Fruit fly (Drosophila melanogaster): Measurements from ENCODE around the gene CG42752.
A peak's percentile ranks its signal among the peaks of the same experiment; 100 is the strongest.

CG42752 gene

dm6 chr2L:18689376-18689775 lies 50.5 kb downstream of the CG42752 start, which contains the start of gene CG10336 (continued):
- TF ChIP-seq bbx (GFP tag; IDR thresholded peaks at IDR 0.05; ENCODE audit: partially characterized antibody) (peak; percentile 42; the same call in 1 of the 2 replicates), tll (GFP tag; optimal IDR thresholded peaks at IDR 0.05) (no peak), CG6689 (GFP tag; IDR thresholded peaks at IDR 0.05) (no peak), ato (GFP tag; IDR thresholded peaks at IDR 0.05; ENCODE audit: partially characterized antibody) (0 out of 2 replicates have a peak, but pooled peaks have one; percentile 25), CG15696 (tag; optimal IDR thresholded peaks at IDR 0.05) (no peak), ATbp (GFP tag; optimal IDR thresholded peaks at IDR 0.05) (no peak), NK7.1 (GFP tag; optimal IDR thresholded peaks at IDR 0.05) (no peak), CG11398 (GFP tag; optimal IDR thresholded peaks at IDR 0.05) (no peak), Side (GFP tag; optimal IDR thresholded peaks at IDR 0.05) (no peak), cad (GFP tag; optimal IDR thresholded peaks at IDR 0.05) (no peak), tap (tag; optimal IDR thresholded peaks at IDR 0.05) (no peak), Dfd (GFP tag; optimal IDR thresholded peaks at IDR 0.05) (no peak), Hr3 (GFP tag; optimal IDR thresholded peaks at IDR 0.05) (no peak), CrebB (tag; optimal IDR thresholded peaks at IDR 0.05) (no peak), CG18011 (GFP tag; optimal IDR thresholded peaks at IDR 0.05) (no peak), PHDP (tag; optimal IDR thresholded peaks at IDR 0.05) (no peak), zen (tag; optimal IDR thresholded peaks at IDR 0.05) (no peak), chinmo (GFP tag; IDR thresholded peaks at IDR 0.05; ENCODE audit: partially characterized antibody) (no peak), unpg (GFP tag; optimal IDR thresholded peaks at IDR 0.05) (no peak), emc (GFP tag; optimal IDR thresholded peaks at IDR 0.05) (no peak), CG9932 (GFP tag; IDR thresholded peaks at IDR 0.05) (peak; percentile 36; the same call in 1 of the 2 replicates), ems (GFP tag; optimal IDR thresholded peaks at IDR 0.05) (no peak), CG7271 (tag; optimal IDR thresholded peaks at IDR 0.05) (no peak), CG9797 (GFP tag; optimal IDR thresholded peaks at IDR 0.05) (no peak), CG8388 (GFP tag; optimal IDR thresholded peaks at IDR 0.05) (no peak), croc (GFP tag; conservative IDR thresholded peaks at IDR 0.05) (no peak), Tbp (GFP tag; optimal IDR thresholded peaks at IDR 0.05) (no peak), vnd (GFP tag; IDR thresholded peaks at IDR 0.05; ENCODE audit: partially characterized antibody) (no peak; the same call in 2 of the 3 replicates), tin (GFP tag; optimal IDR thresholded peaks at IDR 0.05) (no peak), CG17385 (GFP tag; optimal IDR thresholded peaks at IDR 0.05) (peak; percentile 99), YL-1 (GFP tag; optimal IDR thresholded peaks at IDR 0.05) (peak; percentile 60), ap (GFP tag; IDR thresholded peaks at IDR 0.05) (no peak), CG1647 (GFP tag; optimal IDR thresholded peaks at IDR 0.05) (no peak), CG8089 (GFP tag; optimal IDR thresholded peaks at IDR 0.05) (no peak), CG42726 (GFP tag; IDR thresholded peaks at IDR 0.05; ENCODE audit: partially characterized antibody) (no peak), knrl (GFP tag; IDR thresholded peaks at IDR 0.05; ENCODE audit: partially characterized antibody) (peak; percentile 52), Fer1 (GFP tag; optimal IDR thresholded peaks at IDR 0.05) (no peak), CG6254 (GFP tag; optimal IDR thresholded peaks at IDR 0.05) (no peak), luna (GFP tag; optimal IDR thresholded peaks at IDR 0.05) (no peak), CG1024 (GFP tag; IDR thresholded peaks at IDR 0.05) (no peak), cwo (GFP tag; optimal IDR thresholded peaks at IDR 0.05) (no peak), ash1 (GFP tag; optimal IDR thresholded peaks at IDR 0.05) (no peak), wdn (GFP tag; IDR thresholded peaks at IDR 0.05) (no peak), Gsc (GFP tag; IDR thresholded peaks at IDR 0.05) (no peak), Vsx1 (GFP tag; optimal IDR thresholded peaks at IDR 0.05) (no peak), CG11247 (GFP tag; IDR thresholded peaks at IDR 0.05) (no peak), gsb-n (tag; optimal IDR thresholded peaks at IDR 0.05) (no peak), Lim3 (GFP tag; IDR thresholded peaks at IDR 0.05) (no peak), grau (tag; optimal IDR thresholded peaks at IDR 0.05) (no peak), usp (GFP tag; optimal IDR thresholded peaks at IDR 0.05) (no peak), CG7963 (GFP tag; IDR thresholded peaks at IDR 0.05; ENCODE audit: partially characterized antibody) (0 out of 3 replicates have a peak, but pooled peaks have one; percentile 30)

Data from whole organism, embryonic.